Worm (Caenorhabditis elegans): ENCODE data around the gene cyn-6.
A peak's percentile ranks its signal among the peaks of the same experiment; 100 is the strongest.

cyn-6 gene

DNA sequence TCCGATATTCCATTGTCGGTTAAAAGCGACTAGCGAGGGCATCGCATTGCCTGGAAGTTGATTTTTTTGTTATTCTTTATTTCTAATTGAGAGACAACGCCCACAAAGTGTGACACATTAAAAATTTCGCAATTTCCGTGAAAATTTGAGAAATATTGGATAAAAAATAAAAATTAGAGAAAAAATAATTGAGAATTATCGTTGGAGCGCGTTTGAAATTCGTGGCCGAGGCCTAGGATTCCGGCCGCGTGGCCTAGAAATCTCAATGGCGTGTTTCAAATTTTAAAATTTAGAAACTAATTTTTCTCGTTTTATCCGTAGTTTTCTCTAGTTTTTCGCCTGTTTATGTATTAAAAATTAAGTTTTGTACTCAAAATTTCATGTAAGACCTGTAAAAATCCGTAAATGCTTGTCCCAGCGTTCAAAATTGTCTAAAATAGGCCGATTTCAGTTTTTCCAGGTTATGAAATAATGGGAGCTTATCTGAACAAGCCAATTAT lies 10.1 kb downstream of the cyn-6 start, which contains the start of the genes dagl-2 and ppm-1.G (continued):
- TF ChIP-seq zip-4 (GFP tag; optimal IDR thresholded peaks at IDR 0.05): peak; percentile 90
- TF ChIP-seq blmp-1 (tag; optimal IDR thresholded peaks at IDR 0.05): peak; percentile 66
- no peak for TF ChIP-seq hlh-17 (GFP tag; optimal IDR thresholded peaks at IDR 0.05; ENCODE audit: borderline replicate concordance)
- TF ChIP-seq nhr-20 (tag; optimal IDR thresholded peaks at IDR 0.05): peak; percentile 80
- TF ChIP-seq nhr-11 (tag; optimal IDR thresholded peaks at IDR 0.05): no peak
- peak; percentile 74 for TF ChIP-seq egl-13 (tag; optimal IDR thresholded peaks at IDR 0.05)
- peak; percentile 89 for TF ChIP-seq lin-14 (GFP tag; optimal IDR thresholded peaks at IDR 0.05)
- TF ChIP-seq lsy-2 (tag; optimal IDR thresholded peaks at IDR 0.05): peak; percentile 85 to 92
- no peak for TF ChIP-seq nhr-12 (tag; optimal IDR thresholded peaks at IDR 0.05)
- peak in 1 of 6 experiments; percentile 67 for TF ChIP-seq elt-3 (tag; optimal IDR thresholded peaks at IDR 0.05)
- TF ChIP-seq dsc-1 (tag; optimal IDR thresholded peaks at IDR 0.05): peak; percentile 81
- TF ChIP-seq fkh-8 (tag; optimal IDR thresholded peaks at IDR 0.05): peak; percentile 91
- no peak for TF ChIP-seq sptf-1 (tag; optimal IDR thresholded peaks at IDR 0.05)
- TF ChIP-seq grh-1 (GFP tag; IDR thresholded peaks at IDR 0.05): no peak
- TF ChIP-seq isw-1 (GFP tag; IDR thresholded peaks at IDR 0.05): peak; percentile 72
- TF ChIP-seq unc-30 (tag; optimal IDR thresholded peaks at IDR 0.05): no peak
- no peak for TF ChIP-seq C34B4.2 (tag; optimal IDR thresholded peaks at IDR 0.05)
- TF ChIP-seq mep-1 (tag; optimal IDR thresholded peaks at IDR 0.05): peak; percentile 86
- peak; percentile 75 for TF ChIP-seq fkh-4 (tag; optimal IDR thresholded peaks at IDR 0.05; ENCODE audit: borderline replicate concordance)
- TF ChIP-seq lin-39 (tag; optimal IDR thresholded peaks at IDR 0.05): no peak
- TF ChIP-seq lir-3 (tag; optimal IDR thresholded peaks at IDR 0.05; ENCODE audit: poor library complexity): peak; percentile 90
- peak; percentile 42 for TF ChIP-seq nhr-77 (tag; optimal IDR thresholded peaks at IDR 0.05)
- no peak for TF ChIP-seq efl-3 (GFP tag; optimal IDR thresholded peaks at IDR 0.05)
- peak; percentile 5 for TF ChIP-seq Y116A8C.19 (tag; optimal IDR thresholded peaks at IDR 0.05; ENCODE audit: borderline replicate concordance)
- TF ChIP-seq mdl-1 (tag; optimal IDR thresholded peaks at IDR 0.05): peak in 1 of 2 experiments; percentile 22
- TF ChIP-seq ztf-4 (tag; optimal IDR thresholded peaks at IDR 0.05): no peak
- no peak for TF ChIP-seq hlh-4 (tag; optimal IDR thresholded peaks at IDR 0.05)
- TF ChIP-seq ces-1 (GFP tag; optimal IDR thresholded peaks at IDR 0.05): no peak
- no peak for TF ChIP-seq nhr-28 (tag; optimal IDR thresholded peaks at IDR 0.05)
- TF ChIP-seq nhr-19 (GFP tag; conservative IDR thresholded peaks at IDR 0.05): peak; percentile 55
- TF ChIP-seq mab-9 (GFP tag; IDR thresholded peaks at IDR 0.05): no peak
- no peak for TF ChIP-seq sup-37 (GFP tag; optimal IDR thresholded peaks at IDR 0.05)
- TF ChIP-seq egl-27 (tag; optimal IDR thresholded peaks at IDR 0.05): no peak
- TF ChIP-seq vab-15 (tag; optimal IDR thresholded peaks at IDR 0.05): peak; percentile 73
- no peak for TF ChIP-seq aha-1 (tag; optimal IDR thresholded peaks at IDR 0.05)
- TF ChIP-seq rnt-1 (tag; optimal IDR thresholded peaks at IDR 0.05): peak; percentile 93
- peak; percentile 83 for TF ChIP-seq snu-23 (GFP tag; optimal IDR thresholded peaks at IDR 0.05)
- no peak for TF ChIP-seq ceh-88 (GFP tag; IDR thresholded peaks at IDR 0.05)
- peak; percentile 12 for TF ChIP-seq F16B12.6 (tag; optimal IDR thresholded peaks at IDR 0.05)
- no peak for TF ChIP-seq ama-1 (optimal IDR thresholded peaks at IDR 0.05)
- no peak for TF ChIP-seq ets-5 (GFP tag; IDR thresholded peaks at IDR 0.05)
- peak; percentile 72 to 73 for TF ChIP-seq efl-1 (optimal IDR thresholded peaks at IDR 0.05)
- peak; percentile 81 to 96 for TF ChIP-seq efl-1 (GFP tag; optimal IDR thresholded peaks at IDR 0.05 in 1 of 2)
- TF ChIP-seq pqm-1 (tag; optimal IDR thresholded peaks at IDR 0.05): no peak
- peak; percentile 19 for TF ChIP-seq fkh-10 (GFP tag; optimal IDR thresholded peaks at IDR 0.05)
- TF ChIP-seq irx-1 (tag; optimal IDR thresholded peaks at IDR 0.05): peak; percentile 86
- TF ChIP-seq lin-13 (GFP tag; optimal IDR thresholded peaks at IDR 0.05): peak; percentile 76
- TF ChIP-seq nhr-90 (tag; optimal IDR thresholded peaks at IDR 0.05; ENCODE audit: poor library complexity): peak; percentile 86
- peak; percentile 73 for TF ChIP-seq C16A3.4 (tag; optimal IDR thresholded peaks at IDR 0.05)
- TF ChIP-seq pax-3 (tag; optimal IDR thresholded peaks at IDR 0.05): peak; percentile 81
- TF ChIP-seq mef-2 (tag; optimal IDR thresholded peaks at IDR 0.05): no peak
- peak; percentile 51 for TF ChIP-seq snpc-4 (tag; optimal IDR thresholded peaks at IDR 0.05)
